Fruit fly (Drosophila melanogaster): ENCODE results near the gene CG32069.

Gene CG32069

DNA sequence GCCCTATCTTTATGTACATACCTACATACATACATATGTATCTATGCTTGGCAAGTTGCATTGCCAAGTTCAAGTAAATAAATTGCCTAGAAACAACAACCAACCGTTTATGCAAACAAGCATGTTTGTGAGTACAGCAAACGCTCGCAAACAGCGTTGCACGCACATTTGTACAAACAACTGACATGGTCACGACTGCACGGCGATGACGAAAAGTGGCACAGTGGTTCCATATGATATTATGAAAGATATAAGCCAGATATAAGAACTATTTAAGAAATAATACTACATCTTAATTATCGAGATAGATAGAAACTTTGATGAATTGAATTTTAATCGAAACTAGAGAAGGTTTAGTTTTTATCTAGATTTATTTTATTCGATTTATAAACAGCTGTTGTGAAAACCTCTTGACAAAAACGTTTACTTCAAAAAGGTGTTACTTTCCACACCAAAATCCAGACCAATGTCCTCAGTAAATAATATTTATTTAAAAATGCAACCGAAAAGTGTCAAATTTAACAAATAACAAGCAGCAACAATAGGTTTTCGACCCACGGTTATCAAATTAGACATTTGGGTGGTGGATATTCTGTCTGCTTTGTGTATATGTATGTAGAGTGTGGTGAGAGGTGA is 27.5 kb upstream of the CG32069 start (continued):
- TF ChIP-seq CG11902 (GFP tag; optimal IDR thresholded peaks at IDR 0.05) (no peak), CG6163 (GFP tag; IDR thresholded peaks at IDR 0.05) (peak; percentile 65; the same call in 1 of the 3 replicates), CG6276 (GFP tag; optimal IDR thresholded peaks at IDR 0.05) (peak; percentile 74), fd59A (GFP tag; optimal IDR thresholded peaks at IDR 0.05) (no peak), CG4318 (GFP tag; optimal IDR thresholded peaks at IDR 0.05) (peak; percentile 77), CG3919 (GFP tag; optimal IDR thresholded peaks at IDR 0.05) (peak; percentile 55), Eip75B (GFP tag; optimal IDR thresholded peaks at IDR 0.05) (peak; percentile 49), Sox14 (GFP tag; optimal IDR thresholded peaks at IDR 0.05) (peak; percentile 69), spab (GFP tag; optimal IDR thresholded peaks at IDR 0.05) (peak; percentile 15), CG1621 (tag; optimal IDR thresholded peaks at IDR 0.05) (no peak), topi (GFP tag; optimal IDR thresholded peaks at IDR 0.05) (peak; percentile 75), lz (GFP tag; optimal IDR thresholded peaks at IDR 0.05) (peak; percentile 60), Lpt (GFP tag; optimal IDR thresholded peaks at IDR 0.05) (peak; percentile 71), Eip93F (GFP tag; optimal IDR thresholded peaks at IDR 0.05) (no peak), cyc (GFP tag; optimal IDR thresholded peaks at IDR 0.05) (peak; percentile 42), CG16779 (tag; optimal IDR thresholded peaks at IDR 0.05) (peak; percentile 3), Hr39 (GFP tag; optimal IDR thresholded peaks at IDR 0.05) (peak; percentile 62), Sox102F (GFP tag; optimal IDR thresholded peaks at IDR 0.05) (peak; percentile 76), CG3032 (tag; optimal IDR thresholded peaks at IDR 0.05) (peak; percentile 11), fd85E (GFP tag; optimal IDR thresholded peaks at IDR 0.05) (no peak), CG7368 (GFP tag; optimal IDR thresholded peaks at IDR 0.05) (peak; percentile 12), Ets21C (GFP tag; optimal IDR thresholded peaks at IDR 0.05) (peak; percentile 56), fkh (GFP tag; optimal IDR thresholded peaks at IDR 0.05) (peak; percentile 92), CG31627 (GFP tag; optimal IDR thresholded peaks at IDR 0.05) (peak; percentile 54), CG6808 (GFP tag; optimal IDR thresholded peaks at IDR 0.05) (no peak), svp (GFP tag) (peak; percentile 88), Eip78C (GFP tag) (peak; percentile 92), CG9139 (GFP tag; optimal IDR thresholded peaks at IDR 0.05) (no peak), CG34406 (GFP tag; optimal IDR thresholded peaks at IDR 0.05) (peak; percentile 69)

DNA sequence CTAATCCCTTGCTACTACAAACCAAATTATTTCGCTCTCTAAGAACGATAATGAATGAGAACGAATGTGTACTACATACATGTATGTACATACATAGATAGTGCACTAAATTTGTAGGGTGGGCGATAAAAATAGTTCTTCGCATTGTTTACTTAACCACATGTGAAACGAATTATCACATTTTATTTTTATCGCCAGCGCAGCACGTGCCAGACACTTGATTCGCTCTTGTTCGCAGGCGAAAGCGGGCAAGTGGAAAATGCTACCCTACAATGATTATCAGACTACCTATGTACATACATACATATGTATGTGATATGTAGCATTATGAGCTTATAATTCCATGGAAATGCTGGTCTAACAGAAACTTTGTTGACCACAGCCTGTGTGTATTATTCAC is 23.4 kb upstream of the CG32069 start:
- TF ChIP-seq Eip93F (GFP tag; optimal IDR thresholded peaks at IDR 0.05) (no peak), CG6854 (GFP tag; optimal IDR thresholded peaks at IDR 0.05) (no peak), fkh (GFP tag; optimal IDR thresholded peaks at IDR 0.05) (peak; percentile 84)

DNA sequence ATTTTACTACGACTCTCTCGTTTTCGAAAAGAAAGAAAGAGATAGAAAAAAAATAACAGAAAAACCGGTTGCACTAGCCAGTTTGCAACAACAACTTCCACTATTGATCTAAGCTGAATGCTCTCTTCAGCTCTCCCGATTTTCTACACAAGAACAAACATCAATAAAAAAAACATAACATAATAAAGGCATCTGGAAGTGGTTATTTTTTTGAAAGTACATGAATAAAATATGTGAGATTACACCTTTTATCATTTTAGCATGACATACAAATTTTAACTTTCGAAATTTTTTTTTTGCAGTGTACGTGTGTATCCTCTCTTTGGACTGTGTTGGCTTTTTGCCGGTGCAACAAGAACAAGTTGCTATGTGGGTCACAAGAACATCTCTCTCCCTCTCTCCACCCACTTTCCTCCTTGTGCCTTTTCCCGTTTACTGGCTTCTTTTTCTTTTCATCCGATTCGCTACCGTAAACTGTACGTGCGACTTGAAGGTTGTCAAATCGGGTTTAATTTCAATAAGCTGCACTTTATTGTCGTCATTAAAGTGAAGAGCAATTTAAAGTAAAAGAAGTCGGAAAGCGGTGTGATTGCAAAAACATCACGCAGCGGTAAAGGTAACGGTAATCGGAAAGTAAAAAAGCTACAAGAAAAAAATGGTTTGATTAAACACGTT is 22.3 kb upstream of the CG32069 start:
- TF ChIP-seq CG34406 (GFP tag; optimal IDR thresholded peaks at IDR 0.05), result peak; percentile 94
- TF ChIP-seq CG6792 (GFP tag; optimal IDR thresholded peaks at IDR 0.05), result peak; percentile 94
- TF ChIP-seq OdsH (GFP tag; optimal IDR thresholded peaks at IDR 0.05), result peak; percentile 98
- peak; percentile 90 for TF ChIP-seq cyc (GFP tag; optimal IDR thresholded peaks at IDR 0.05)
- peak; percentile 96 for TF ChIP-seq dsx (GFP tag; optimal IDR thresholded peaks at IDR 0.05; ENCODE audit: poor library complexity, severe bottlenecking)
- peak; percentile 96 for TF ChIP-seq CG10669 (GFP tag; optimal IDR thresholded peaks at IDR 0.05)
- TF ChIP-seq Hr39 (GFP tag; optimal IDR thresholded peaks at IDR 0.05), result no peak
- peak; percentile 95 for TF ChIP-seq spab (GFP tag; optimal IDR thresholded peaks at IDR 0.05)
- TF ChIP-seq CG1621 (tag; optimal IDR thresholded peaks at IDR 0.05), result peak; percentile 93
- no peak for TF ChIP-seq Met (GFP tag; optimal IDR thresholded peaks at IDR 0.05)
- peak; percentile 98 for TF ChIP-seq pdm3 (GFP tag; optimal IDR thresholded peaks at IDR 0.05)
- peak; percentile 99 for TF ChIP-seq Hr4 (GFP tag; optimal IDR thresholded peaks at IDR 0.05)
- TF ChIP-seq Eip78C (GFP tag), result peak; percentile 100
- peak; percentile 96 for TF ChIP-seq fd59A (GFP tag; optimal IDR thresholded peaks at IDR 0.05)
- peak; percentile 96 for TF ChIP-seq CG4318 (GFP tag; optimal IDR thresholded peaks at IDR 0.05)
- TF ChIP-seq topi (GFP tag; optimal IDR thresholded peaks at IDR 0.05), result peak; percentile 93
- peak; percentile 99 for TF ChIP-seq Gug (GFP tag; IDR thresholded peaks at IDR 0.05)
- peak; percentile 100 for TF ChIP-seq eg (GFP tag; IDR thresholded peaks at IDR 0.05)
- peak; percentile 99 for TF ChIP-seq CG6276 (GFP tag; optimal IDR thresholded peaks at IDR 0.05)
- TF ChIP-seq net (GFP tag; optimal IDR thresholded peaks at IDR 0.05), result peak; percentile 99
- peak; percentile 98 for TF ChIP-seq CG3919 (GFP tag; optimal IDR thresholded peaks at IDR 0.05)
- peak; percentile 96 for TF ChIP-seq CG7368 (GFP tag; optimal IDR thresholded peaks at IDR 0.05)
- peak; percentile 99 for TF ChIP-seq CG6163 (GFP tag; IDR thresholded peaks at IDR 0.05)
- peak; percentile 100 for TF ChIP-seq CG15336 (GFP tag; IDR thresholded peaks at IDR 0.05)
- peak; percentile 98 for TF ChIP-seq achi (GFP tag; optimal IDR thresholded peaks at IDR 0.05)
- peak; percentile 95 to 97 for TF ChIP-seq ss (GFP tag; optimal IDR thresholded peaks at IDR 0.05)
- TF ChIP-seq Smox (GFP tag; optimal IDR thresholded peaks at IDR 0.05), result no peak
- peak; percentile 99 for TF ChIP-seq Lpt (GFP tag; optimal IDR thresholded peaks at IDR 0.05)
- peak; percentile 92 for TF ChIP-seq esn (GFP tag; optimal IDR thresholded peaks at IDR 0.05)

All from whole organism, prepupa.